Fruit fly (Drosophila melanogaster) whole organism, embryonic: ENCODE results near the gene CG7386.

ENCODE experiments used
- CG3726 ChIP-seq: fragments of 200-800 bp; sonication (Bioruptor generic); IDR thresholded peaks from 3 replicates; pipeline ENCODE4, ENCODE4 v1.3.6; 2022; ENCODE audit warnings: missing biosample characterization, missing genetic modification characterization
- Nf-YB ChIP-seq: fragments of 200-800 bp; sonication (Bioruptor generic); optimal IDR thresholded peaks from 3 replicates; lab custom pipeline; 2019; ENCODE audit warnings: missing biosample characterization, mild to moderate bottlenecking, missing genetic modification characterization, moderate library complexity

The CG7386 gene

DNA sequence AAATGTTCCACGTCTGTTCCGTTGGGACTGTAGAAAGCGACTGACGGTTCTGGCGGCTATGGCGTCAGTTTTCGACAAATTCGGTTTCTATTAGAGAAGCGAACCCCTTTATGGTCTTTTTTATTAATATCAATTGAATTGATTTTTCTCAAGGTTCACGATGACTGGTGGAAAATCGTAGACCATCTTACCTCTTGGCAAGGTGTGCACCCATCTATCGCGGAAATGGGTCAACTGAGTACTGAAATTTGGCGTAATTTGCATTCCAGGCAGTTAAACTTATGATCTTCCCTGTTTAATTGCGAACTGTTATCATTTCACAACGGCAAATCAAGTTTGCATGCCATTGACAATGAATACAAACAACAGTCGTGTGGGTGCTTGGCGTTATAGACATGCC, 50.4 kb downstream of the CG7386 start, which contains the start of gene CG10226:
TSS of gene CG10226 (minus strand) at position 101 of the 400 bp plus-strand sequence.
- no peak for TF ChIP-seq Nf-YB (GFP tag; lab: Kevin White, UChicago)
- TF ChIP-seq CG3726 (GFP tag; lab: Robert Waterston, UW) = no peak
